Worm (Caenorhabditis elegans): ENCODE results near the gene F57C12.6.

The F57C12.6 gene

ce11 chrX:504046-504843 lies 49.5 kb downstream of the F57C12.6 start:
- no peak for TF ChIP-seq unc-62 (GFP tag; optimal IDR thresholded peaks at IDR 0.05)
